Worm (Caenorhabditis elegans): ENCODE measurements around the gene kqt-2.

DNA sequence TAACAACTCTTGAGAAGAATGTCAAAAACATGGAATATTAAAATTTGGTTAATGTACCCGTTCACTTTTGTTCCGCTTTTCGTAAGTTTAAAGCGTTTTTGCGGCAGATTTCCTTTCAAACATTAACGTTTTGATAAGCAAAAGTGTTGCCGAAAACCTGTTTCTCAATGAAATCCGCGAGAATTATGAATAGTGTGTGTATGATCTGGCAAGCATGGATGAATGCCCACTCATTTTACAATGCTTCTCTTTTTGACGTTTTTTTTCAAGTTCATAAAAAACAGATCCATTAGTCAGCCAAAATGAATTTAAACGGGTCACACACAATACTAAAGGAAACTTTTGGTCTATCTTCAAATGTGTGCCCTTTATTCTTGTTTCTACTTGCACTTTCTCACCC lies 37.8 kb upstream of the kqt-2 start:
- TF ChIP-seq R02D3.7 (tag; optimal IDR thresholded peaks at IDR 0.05): no peak
- no peak for TF ChIP-seq nhr-11 (tag; optimal IDR thresholded peaks at IDR 0.05)
- no peak for TF ChIP-seq lin-39 (tag; optimal IDR thresholded peaks at IDR 0.05)
- TF ChIP-seq Y55F3AM.14 (GFP tag; optimal IDR thresholded peaks at IDR 0.05): no peak
- no peak for TF ChIP-seq fos-1 (tag; optimal IDR thresholded peaks at IDR 0.05)
- TF ChIP-seq crh-2 (tag; optimal IDR thresholded peaks at IDR 0.05): no peak
- no peak for TF ChIP-seq blmp-1 (tag; optimal IDR thresholded peaks at IDR 0.05; ENCODE audit: insufficient read depth)
- TF ChIP-seq nhr-12 (tag; optimal IDR thresholded peaks at IDR 0.05): no peak
- no peak for TF ChIP-seq elt-1 (tag; optimal IDR thresholded peaks at IDR 0.05)
- no peak for TF ChIP-seq nhr-237 (tag; optimal IDR thresholded peaks at IDR 0.05)
- no peak for TF ChIP-seq ceh-16 (tag; optimal IDR thresholded peaks at IDR 0.05)

Measured in whole organism, L2 larva.